Worm (Caenorhabditis elegans) whole organism, L2 larva: ENCODE data around the gene R11G1.2.

Experiments
- R02D3.7 ChIP-seq: fragments of 150-350 bp; optimal IDR thresholded peaks from 2 replicates; lab custom pipeline; 2014; ENCODE audit warnings: missing biosample characterization, missing genetic modification characterization
- aly-2 ChIP-seq: fragments of 150-350 bp; optimal IDR thresholded peaks from 2 replicates; lab custom pipeline; 2014; ENCODE audit warnings: missing biosample characterization, missing genetic modification characterization
- crh-2 ChIP-seq: sonication (generic microtip); optimal IDR thresholded peaks from 2 replicates; lab custom pipeline; 2017; ENCODE audit warnings: missing biosample characterization, missing genetic modification characterization
- egl-27 ChIP-seq: sonication (generic microtip); optimal IDR thresholded peaks from 3 replicates; lab custom pipeline; 2017; ENCODE audit warnings: missing biosample characterization, missing genetic modification reagents, missing genetic modification characterization
- elt-1 ChIP-seq: fragments of 150-350 bp; optimal IDR thresholded peaks from 2 replicates; lab custom pipeline; 2014; ENCODE audit warnings: missing biosample characterization, missing genetic modification characterization
- elt-3 ChIP-seq: sonication (generic microtip); optimal IDR thresholded peaks from 2 replicates; lab custom pipeline; 2017; ENCODE audit warnings: missing biosample characterization, missing genetic modification characterization
- nhr-12 ChIP-seq: fragments of 150-350 bp; optimal IDR thresholded peaks from 2 replicates; lab custom pipeline; 2014; ENCODE audit warnings: missing biosample characterization, missing genetic modification characterization
- nhr-237 ChIP-seq: fragments of 150-350 bp; optimal IDR thresholded peaks from 2 replicates; lab custom pipeline; 2014; ENCODE audit warnings: missing biosample characterization, missing genetic modification characterization
- nhr-77 ChIP-seq: fragments of 150-350 bp; optimal IDR thresholded peaks from 2 replicates; lab custom pipeline; 2014; ENCODE audit warnings: missing biosample characterization, missing genetic modification characterization
- skn-1 ChIP-seq: sonication (generic microtip); optimal IDR thresholded peaks from 2 replicates; lab custom pipeline; 2017; ENCODE audit warnings: missing biosample characterization, missing genetic modification characterization
- unc-62 ChIP-seq: fragments of 150-350 bp; optimal IDR thresholded peaks from 2 replicates; lab custom pipeline; 2014; ENCODE audit warnings: missing biosample characterization, missing genetic modification reagents, missing genetic modification characterization

- TF ChIP-seq skn-1 (tag; lab: Kevin White, UChicago) (no peak), nhr-237 (tag; lab: Kevin White, UChicago) (no peak), egl-27 (no peak), elt-1 (tag; lab: Kevin White, UChicago) (no peak), nhr-77 (tag; lab: Kevin White, UChicago) (no peak), crh-2 (no peak), elt-3 (no peak), unc-62 (GFP tag; lab: Kevin White, UChicago) (no peak), aly-2 (tag; lab: Kevin White, UChicago) (no peak), R02D3.7 (tag; lab: Kevin White, UChicago) (no peak), nhr-12 (tag; lab: Kevin White, UChicago) (no peak)
Measured at ce11 chrX:3689802-3690201, 39.4 kb downstream of the R11G1.2 start.
